Worm (Caenorhabditis elegans) whole organism, midembryonic: ENCODE measurements around the gene hnd-1.

ENCODE experiments used
- T22C8.4 ChIP-seq: fragments of 200-800 bp; sonication (Bioruptor generic); IDR thresholded peaks from 2 replicates; pipeline ENCODE4 v1.3.6; 2022; ENCODE audit warnings: missing genetic modification characterization, missing compliant biosample characterization
- cog-1 ChIP-seq: sonication (generic microtip); optimal IDR thresholded peaks from 2 replicates; lab custom pipeline; 2016; ENCODE audit warnings: missing genetic modification characterization, missing compliant biosample characterization
- flt-1 ChIP-seq: fragments of 200-800 bp; sonication (Bioruptor generic); IDR thresholded peaks from 2 replicates; pipeline ENCODE4 v1.3.6; 2022; ENCODE audit warnings: missing genetic modification characterization, missing compliant biosample characterization
- klf-2 ChIP-seq: fragments of 200-800 bp; sonication (Bioruptor generic); conservative IDR thresholded peaks from 2 replicates; pipeline ENCODE4 v1.3.6; 2022; ENCODE audit warnings: missing genetic modification reagents, missing genetic modification characterization, missing compliant biosample characterization
- med-1 ChIP-seq: sonication (generic microtip); optimal IDR thresholded peaks from 2 replicates; lab custom pipeline; 2017; ENCODE audit warnings: missing genetic modification characterization, mild to moderate bottlenecking, missing compliant biosample characterization, antibody characterized with exemption, missing genetic modification reagents; ENCODE audit not compliant: insufficient read depth
- ref-1 ChIP-seq: fragments of 200-800 bp; sonication (Bioruptor generic); conservative IDR thresholded peaks from 2 replicates; pipeline ENCODE4 v1.3.6; 2022; ENCODE audit warnings: missing genetic modification reagents, missing genetic modification characterization, missing compliant biosample characterization
- ztf-29 ChIP-seq: fragments of 200-800 bp; sonication (Bioruptor generic); IDR thresholded peaks from 2 replicates; pipeline ENCODE4 v1.3.6; 2022; ENCODE audit warnings: missing genetic modification reagents, missing genetic modification characterization, missing compliant biosample characterization

ce11 chrX:11647165-11647564 is 37.2 kb upstream of the hnd-1 start, which contains the start of gene T04F8.8:
- no peak for TF ChIP-seq ref-1
- no peak for TF ChIP-seq ztf-29 (GFP tag; lab: Robert Waterston, UW)
- TF ChIP-seq cog-1 (tag; lab: Kevin White, UChicago): no peak
- no peak for TF ChIP-seq med-1 (GFP tag; lab: Kevin White, UChicago)
- TF ChIP-seq klf-2: no peak
- TF ChIP-seq flt-1 (GFP tag; lab: Robert Waterston, UW): no peak
- no peak for TF ChIP-seq T22C8.4 (GFP tag; lab: Robert Waterston, UW)
